Worm (Caenorhabditis elegans) whole organism, mixed stage, embryonic: ENCODE measurements around the gene rfth-1.

Experiments
- M03D4.4 ChIP-seq: sonication (generic microtip); optimal IDR thresholded peaks from 2 replicates; lab custom pipeline; 2017; ENCODE audit warnings: mild to moderate bottlenecking, missing genetic modification characterization, missing compliant biosample characterization
- blmp-1 ChIP-seq: fragments of 150-350 bp; optimal IDR thresholded peaks from 2 replicates; lab custom pipeline; 2014; ENCODE audit warnings: missing biosample characterization, missing genetic modification characterization
- ces-1 ChIP-seq: fragments of 150-350 bp; optimal IDR thresholded peaks from 2 replicates; lab custom pipeline; 2014; ENCODE audit warnings: missing biosample characterization, missing genetic modification reagents, missing genetic modification characterization
- lin-13 ChIP-seq: fragments of 150-350 bp; optimal IDR thresholded peaks from 2 replicates; lab custom pipeline; 2014; ENCODE audit warnings: missing biosample characterization, missing genetic modification characterization
- lsy-2 ChIP-seq: fragments of 150-350 bp; optimal IDR thresholded peaks from 2 replicates; lab custom pipeline; 2014; ENCODE audit warnings: missing biosample characterization, missing genetic modification characterization
- nhr-237 ChIP-seq: fragments of 150-350 bp; optimal IDR thresholded peaks from 2 replicates; lab custom pipeline; 2014; ENCODE audit warnings: missing biosample characterization, missing genetic modification characterization
- pha-4 ChIP-seq: fragments of 150-350 bp; optimal IDR thresholded peaks from 2 replicates; lab custom pipeline; 2018; ENCODE audit warnings: missing biosample characterization, missing genetic modification reagents, missing genetic modification characterization
- unc-62 ChIP-seq: fragments of 150-350 bp; optimal IDR thresholded peaks from 2 replicates; lab custom pipeline; 2014; ENCODE audit warnings: missing biosample characterization, missing genetic modification reagents, missing genetic modification characterization

DNA sequence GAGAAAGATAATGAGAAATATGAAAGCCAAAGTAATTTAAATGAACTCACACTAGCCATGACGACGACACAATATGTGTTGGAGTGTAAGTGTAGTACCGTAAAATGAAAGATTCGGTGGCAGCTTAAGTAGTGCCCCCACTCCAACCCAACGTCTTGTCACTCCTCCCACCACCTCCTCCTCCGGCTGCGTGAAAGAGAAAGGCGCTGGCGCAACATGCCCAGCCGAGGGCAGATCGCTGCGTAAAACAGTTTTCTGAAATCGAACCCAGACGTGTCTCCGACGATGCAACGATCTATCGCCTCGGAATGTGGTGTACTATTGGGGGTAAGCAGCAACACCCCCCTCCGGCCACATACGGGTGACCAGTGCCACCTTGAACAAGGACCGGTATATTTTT, 6.0 kb upstream of the rfth-1 start, which contains the start of gene ZK180.5:
- TF ChIP-seq ces-1 (GFP tag; lab: Kevin White, UChicago): no peak
- no peak for TF ChIP-seq pha-4 (tag; lab: Kevin White, UChicago)
- TF ChIP-seq nhr-237 (tag; lab: Kevin White, UChicago): no peak
- TF ChIP-seq blmp-1: no peak
- no peak for TF ChIP-seq M03D4.4 (tag; lab: Kevin White, UChicago)
- no peak for TF ChIP-seq unc-62
- TF ChIP-seq lsy-2 (tag; lab: Kevin White, UChicago): no peak
- no peak for TF ChIP-seq lin-13 (tag; lab: Kevin White, UChicago)
